Fruit fly (Drosophila melanogaster) whole organism, embryonic: Measurements from ENCODE around the gene dlg1.
A peak's percentile ranks its signal among the peaks of the same experiment; 100 is the strongest.

Experiments used
- ATbp ChIP-seq: fragments of 200-800 bp; sonication (Bioruptor generic); optimal IDR thresholded peaks from 2 replicates; lab custom pipeline; 2017; ENCODE audit warnings: missing biosample characterization, mild to moderate bottlenecking, missing genetic modification characterization, missing genetic modification reagents
- BEAF-32 ChIP-seq: fragments of 200-800 bp; sonication (Bioruptor generic); optimal IDR thresholded peaks from 3 replicates; lab custom pipeline; 2017; ENCODE audit warnings: missing biosample characterization, missing genetic modification characterization, mild to moderate bottlenecking, moderate library complexity, missing genetic modification reagents
- CG11456 ChIP-seq: fragments of 200-800 bp; sonication (Bioruptor generic); IDR thresholded peaks from 3 replicates; pipeline ENCODE4 v1.3.6; 2022; ENCODE audit warnings: missing biosample characterization, missing genetic modification characterization
- CG11504 ChIP-seq: fragments of 200-800 bp; sonication (Bioruptor generic); optimal IDR thresholded peaks from 3 replicates; lab custom pipeline; 2019; ENCODE audit warnings: missing biosample characterization, mild to moderate bottlenecking, missing genetic modification characterization, moderate library complexity
- CG12155 ChIP-seq: fragments of 200-800 bp; sonication (Bioruptor generic); optimal IDR thresholded peaks from 3 replicates; lab custom pipeline; 2016; ENCODE audit warnings: missing biosample characterization, missing genetic modification characterization
- CG15601 ChIP-seq: fragments of 200-800 bp; sonication (Bioruptor generic); optimal IDR thresholded peaks from 3 replicates; lab custom pipeline; 2019; ENCODE audit warnings: missing biosample characterization, mild to moderate bottlenecking, missing genetic modification characterization, moderate library complexity
- CG17186 ChIP-seq: fragments of 200-800 bp; sonication (Bioruptor generic); optimal IDR thresholded peaks from 3 replicates; lab custom pipeline; 2017; ENCODE audit warnings: missing biosample characterization, missing genetic modification reagents, missing genetic modification characterization
- CG17361 ChIP-seq: fragments of 200-800 bp; sonication (Bioruptor generic); IDR thresholded peaks from 3 replicates; pipeline ENCODE4 v1.3.6; 2022; ENCODE audit warnings: missing biosample characterization, missing genetic modification characterization
- CG17385 ChIP-seq: fragments of 200-800 bp; sonication (Bioruptor generic); optimal IDR thresholded peaks from 3 replicates; lab custom pipeline; 2018; ENCODE audit warnings: missing biosample characterization, mild to moderate bottlenecking, missing genetic modification characterization
- CG17912 ChIP-seq: fragments of 200-800 bp; sonication (Bioruptor generic); optimal IDR thresholded peaks from 2 replicates; lab custom pipeline; 2018; ENCODE audit warnings: missing biosample characterization, mild to moderate bottlenecking, missing genetic modification characterization
- CG18262 ChIP-seq: fragments of 200-800 bp; optimal IDR thresholded peaks from 3 replicates; lab custom pipeline; 2019; ENCODE audit warnings: missing biosample characterization, mild to moderate bottlenecking, missing genetic modification characterization, moderate library complexity
- CG30403 ChIP-seq: fragments of 200-800 bp; sonication (Bioruptor generic); optimal IDR thresholded peaks from 3 replicates; lab custom pipeline; 2016; ENCODE audit warnings: missing biosample characterization, missing genetic modification characterization
- CG31441 ChIP-seq: fragments of 200-800 bp; sonication (Bioruptor generic); IDR thresholded peaks from 2 replicates; pipeline ENCODE4 v1.3.6; 2022; ENCODE audit warnings: missing biosample characterization, missing genetic modification characterization
- CG3281 ChIP-seq: fragments of 200-800 bp; sonication (Bioruptor generic); optimal IDR thresholded peaks from 3 replicates; lab custom pipeline; 2017; ENCODE audit warnings: missing biosample characterization, mild to moderate bottlenecking, missing genetic modification characterization
- CG33557 ChIP-seq: fragments of 200-800 bp; sonication (Bioruptor generic); optimal IDR thresholded peaks from 2 replicates; lab custom pipeline; 2019; ENCODE audit warnings: missing biosample characterization, mild to moderate bottlenecking, missing genetic modification characterization, moderate library complexity
- CG3995 ChIP-seq: fragments of 200-800 bp; sonication (Bioruptor generic); optimal IDR thresholded peaks from 3 replicates; lab custom pipeline; 2016; ENCODE audit warnings: missing biosample characterization, missing genetic modification characterization
- CG7372 ChIP-seq: fragments of 200-800 bp; sonication (Bioruptor generic); IDR thresholded peaks from 2 replicates; pipeline ENCODE4 v1.3.6; 2022; ENCODE audit warnings: missing biosample characterization, missing genetic modification characterization
- CG7556 ChIP-seq: fragments of 200-800 bp; sonication (Bioruptor generic); optimal IDR thresholded peaks from 2 replicates; lab custom pipeline; 2017; ENCODE audit warnings: missing biosample characterization, mild to moderate bottlenecking, missing genetic modification characterization
- CG7839 ChIP-seq: fragments of 200-800 bp; sonication (Bioruptor generic); optimal IDR thresholded peaks from 3 replicates; lab custom pipeline; 2018; ENCODE audit warnings: missing biosample characterization, mild to moderate bottlenecking, missing genetic modification characterization, moderate library complexity
- D19A ChIP-seq: fragments of 200-800 bp; optimal IDR thresholded peaks from 3 replicates; lab custom pipeline; 2019; ENCODE audit warnings: missing biosample characterization, mild to moderate bottlenecking, missing genetic modification characterization, moderate library complexity
- Doc2 ChIP-seq: fragments of 200-800 bp; sonication (Bioruptor generic); IDR thresholded peaks from 2 replicates; pipeline ENCODE4 v1.3.6; 2022; ENCODE audit warnings: missing biosample characterization, missing genetic modification characterization
- Eip74EF ChIP-seq, 2 experiments: fragments of 200-800 bp in 1 of 2; fragments of >200 bp in 1 of 2; sonication (Bioruptor generic) in 1 of 2; optimal IDR thresholded peaks; 2 replicates each; lab custom pipeline; 2017 to 2019; ENCODE audit warnings: missing biosample characterization in 2 of 2, missing genetic modification characterization in 2 of 2, mild to moderate bottlenecking in 1 of 2, moderate library complexity in 1 of 2
- Lpt ChIP-seq: fragments of >200 bp; optimal IDR thresholded peaks from 2 replicates; lab custom pipeline; 2018; ENCODE audit warnings: missing biosample characterization, missing genetic modification characterization
- Med ChIP-seq: fragments of 200-800 bp; sonication (Bioruptor generic); peaks from one replicate; lab custom pipeline; 2016; ENCODE audit warnings: missing biosample characterization, missing genetic modification characterization, mild to moderate bottlenecking, inconsistent platforms, moderate library complexity
- Meics ChIP-seq: fragments of 200-800 bp; sonication (Bioruptor generic); optimal IDR thresholded peaks from 2 replicates; lab custom pipeline; 2017; ENCODE audit warnings: missing biosample characterization, mild to moderate bottlenecking, missing genetic modification characterization
- NFAT ChIP-seq: fragments of 200-800 bp; sonication (Bioruptor generic); IDR thresholded peaks from 2 replicates; pipeline ENCODE4 v1.3.6; 2022; ENCODE audit warnings: missing biosample characterization, missing genetic modification characterization
- Pdp1 ChIP-seq, 2 experiments: fragments of 200-800 bp; sonication (Bioruptor generic); optimal IDR thresholded peaks; 3 replicates each; lab custom pipeline; 2016; ENCODE audit warnings: missing biosample characterization in 2 of 2, missing genetic modification characterization in 2 of 2, mild to moderate bottlenecking in 1 of 2, moderate library complexity in 1 of 2
- Sry-β ChIP-seq: fragments of 200-800 bp; sonication (Bioruptor generic); optimal IDR thresholded peaks from 2 replicates; lab custom pipeline; 2018; ENCODE audit warnings: missing biosample characterization, mild to moderate bottlenecking, missing genetic modification characterization, moderate library complexity
- dimm ChIP-seq: fragments of 200-800 bp; sonication (Bioruptor generic); IDR thresholded peaks from 2 replicates; pipeline ENCODE4 v1.3.6; 2022; ENCODE audit warnings: missing biosample characterization, missing genetic modification characterization
- dpn ChIP-seq, 2 experiments: fragments of 200-800 bp; sonication (Bioruptor generic); optimal IDR thresholded peaks; 3 replicates each; lab custom pipeline; 2016; ENCODE audit warnings: missing biosample characterization in 2 of 2, missing genetic modification characterization in 2 of 2
- fd3F ChIP-seq: fragments of 200-800 bp; sonication (Bioruptor generic); optimal IDR thresholded peaks from 2 replicates; lab custom pipeline; 2018; ENCODE audit warnings: missing biosample characterization, mild to moderate bottlenecking, missing genetic modification characterization, moderate library complexity
- grau ChIP-seq: fragments of 200-800 bp; optimal IDR thresholded peaks from 3 replicates; lab custom pipeline; 2019; ENCODE audit warnings: missing biosample characterization, mild to moderate bottlenecking, missing genetic modification characterization, moderate library complexity
- grn ChIP-seq: fragments of 200-800 bp; sonication (Bioruptor generic); optimal IDR thresholded peaks from 3 replicates; lab custom pipeline; 2017; ENCODE audit warnings: missing biosample characterization, missing genetic modification characterization
- hb ChIP-seq: fragments of 200-800 bp; sonication (Bioruptor generic); IDR thresholded peaks from 3 replicates; pipeline ENCODE4 v1.3.6; 2022; ENCODE audit warnings: missing biosample characterization, missing genetic modification characterization; ENCODE audit not compliant: partially characterized antibody
- ind ChIP-seq: fragments of 200-800 bp; sonication (Bioruptor generic); optimal IDR thresholded peaks from 3 replicates; lab custom pipeline; 2016; ENCODE audit warnings: missing biosample characterization, missing genetic modification characterization
- jing ChIP-seq: fragments of 200-800 bp; sonication (Bioruptor generic); optimal IDR thresholded peaks from 2 replicates; lab custom pipeline; 2018; ENCODE audit warnings: missing biosample characterization, mild to moderate bottlenecking, missing genetic modification characterization
- nerfin-2 ChIP-seq: fragments of 200-800 bp; sonication (Bioruptor generic); IDR thresholded peaks from 2 replicates; pipeline ENCODE4 v1.3.6; 2022; ENCODE audit warnings: missing biosample characterization, missing genetic modification characterization; ENCODE audit not compliant: partially characterized antibody
- pan ChIP-seq, 4 experiments: fragments of >200 bp in 3 of 4; fragments of 200-800 bp in 1 of 4; sonication (Bioruptor generic) in 1 of 4; optimal IDR thresholded peaks in 3 of 4; IDR thresholded peaks in 1 of 4; 2 replicates each; pipeline versions ENCODE4 v1.3.6 to Lab custom; 2017 to 2022; ENCODE audit warnings: missing biosample characterization in 2 of 4, missing genetic modification characterization in 2 of 4, mixed read lengths in 1 of 4
- pho ChIP-seq: fragments of 200-800 bp; sonication (Bioruptor generic); optimal IDR thresholded peaks from 2 replicates; lab custom pipeline; 2016; ENCODE audit warnings: missing biosample characterization, missing genetic modification characterization
- scrt ChIP-seq: fragments of 200-800 bp; sonication (Bioruptor generic); optimal IDR thresholded peaks from 2 replicates; lab custom pipeline; 2018; ENCODE audit warnings: missing biosample characterization, mild to moderate bottlenecking, missing genetic modification characterization, moderate library complexity
- seq ChIP-seq: fragments of 200-800 bp; sonication (Bioruptor generic); IDR thresholded peaks from 2 replicates; pipeline ENCODE4 v1.3.6; 2022; ENCODE audit warnings: missing biosample characterization, missing genetic modification characterization
- sim ChIP-seq: fragments of 200-800 bp; sonication (Bioruptor generic); IDR thresholded peaks from 2 replicates; pipeline ENCODE4 v1.3.6; 2022; ENCODE audit warnings: missing biosample characterization, missing genetic modification characterization
- slbo ChIP-seq: fragments of 200-800 bp; sonication (Bioruptor generic); IDR thresholded peaks from 2 replicates; pipeline ENCODE4 v1.3.6; 2022; ENCODE audit warnings: missing biosample characterization, missing genetic modification characterization
- sr ChIP-seq: fragments of 200-800 bp; sonication (Bioruptor generic); IDR thresholded peaks from 3 replicates; pipeline ENCODE4 v1.3.6; 2022; ENCODE audit warnings: missing biosample characterization, missing genetic modification characterization
- trem ChIP-seq: fragments of 200-800 bp; optimal IDR thresholded peaks from 3 replicates; lab custom pipeline; 2019; ENCODE audit warnings: missing biosample characterization, mild to moderate bottlenecking, missing genetic modification characterization, moderate library complexity
- vvl ChIP-seq: fragments of 200-800 bp; sonication (Bioruptor generic); IDR thresholded peaks from 2 replicates; pipeline ENCODE4 v1.3.6; 2022; ENCODE audit warnings: missing biosample characterization, missing genetic modification characterization
- zf30C ChIP-seq: fragments of 200-800 bp; sonication (Bioruptor generic); optimal IDR thresholded peaks from 3 replicates; lab custom pipeline; 2018; ENCODE audit warnings: missing biosample characterization, mild to moderate bottlenecking, missing genetic modification characterization

The dlg1 gene

DNA sequence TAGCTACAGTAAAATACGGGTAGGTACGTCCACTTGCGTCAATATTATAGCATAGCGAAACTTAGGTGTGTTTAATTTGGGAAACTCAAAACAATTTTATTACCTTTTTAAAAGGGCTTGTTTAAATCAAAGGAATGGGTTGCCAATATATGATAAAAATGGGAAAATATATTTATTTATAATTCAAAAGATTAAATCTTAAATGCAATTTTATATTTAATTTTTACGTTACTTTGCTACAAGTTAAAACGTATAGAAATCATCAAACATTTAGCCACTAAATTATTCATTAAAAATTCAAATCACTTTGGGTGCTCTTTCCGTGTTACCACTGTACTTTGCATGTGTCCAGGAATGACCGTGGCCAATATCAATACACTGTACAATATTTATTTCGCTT is 71.5 kb downstream of the dlg1 start (continued):
- 0 out of 2 replicates have a peak, but pooled peaks have one; percentile 35 for TF ChIP-seq CG31441 (GFP tag; lab: Robert Waterston, UW)
- 0 out of 2 replicates have a peak, but pooled peaks have one; percentile 6 for TF ChIP-seq vvl (GFP tag; lab: Robert Waterston, UW)
- TF ChIP-seq pho (GFP tag; lab: Kevin White, UChicago) = no peak
- TF ChIP-seq CG30403 = peak; percentile 43
- peak; percentile 24 for TF ChIP-seq ind
- TF ChIP-seq D19A (tag; lab: Kevin White, UChicago) = peak; percentile 15
- TF ChIP-seq NFAT (GFP tag; lab: Robert Waterston, UW) = no peak
- TF ChIP-seq CG17361 = peak; percentile 48; the same call in 1 of the 3 replicates
- TF ChIP-seq Doc2 (GFP tag; lab: Robert Waterston, UW) = no peak
- TF ChIP-seq pan (optimal IDR thresholded peaks at IDR 0.05; lab: Kevin White, UChicago) = no peak
- TF ChIP-seq pan (GFP tag; optimal IDR thresholded peaks at IDR 0.05 in 1 of 2, IDR thresholded peaks at IDR 0.05 in 1 of 2) = peak in 1 of 2 experiments; percentile 4
- peak; percentile 52 for TF ChIP-seq CG7839 (tag; lab: Kevin White, UChicago)
- peak; percentile 28; the same call in 1 of the 2 replicates for TF ChIP-seq slbo (GFP tag; lab: Robert Waterston, UW)
- peak; percentile 85 for TF ChIP-seq grau (tag; lab: Kevin White, UChicago)
- TF ChIP-seq trem (tag; lab: Kevin White, UChicago) = no peak
- peak; percentile 20 for TF ChIP-seq CG7556 (GFP tag; lab: Kevin White, UChicago)
- TF ChIP-seq Lpt (GFP tag; lab: Kevin White, UChicago) = no peak
- peak; percentile 14 for TF ChIP-seq CG18262 (tag; lab: Kevin White, UChicago)
- TF ChIP-seq seq (GFP tag; lab: Robert Waterston, UW) = 0 out of 2 replicates have a peak, but pooled peaks have one; percentile 30
- no peak for TF ChIP-seq CG17186 (GFP tag; lab: Kevin White, UChicago)
- no peak for TF ChIP-seq CG3995 (GFP tag; lab: Kevin White, UChicago)
- peak; percentile 47 for TF ChIP-seq CG17385 (GFP tag; lab: Kevin White, UChicago)

DNA sequence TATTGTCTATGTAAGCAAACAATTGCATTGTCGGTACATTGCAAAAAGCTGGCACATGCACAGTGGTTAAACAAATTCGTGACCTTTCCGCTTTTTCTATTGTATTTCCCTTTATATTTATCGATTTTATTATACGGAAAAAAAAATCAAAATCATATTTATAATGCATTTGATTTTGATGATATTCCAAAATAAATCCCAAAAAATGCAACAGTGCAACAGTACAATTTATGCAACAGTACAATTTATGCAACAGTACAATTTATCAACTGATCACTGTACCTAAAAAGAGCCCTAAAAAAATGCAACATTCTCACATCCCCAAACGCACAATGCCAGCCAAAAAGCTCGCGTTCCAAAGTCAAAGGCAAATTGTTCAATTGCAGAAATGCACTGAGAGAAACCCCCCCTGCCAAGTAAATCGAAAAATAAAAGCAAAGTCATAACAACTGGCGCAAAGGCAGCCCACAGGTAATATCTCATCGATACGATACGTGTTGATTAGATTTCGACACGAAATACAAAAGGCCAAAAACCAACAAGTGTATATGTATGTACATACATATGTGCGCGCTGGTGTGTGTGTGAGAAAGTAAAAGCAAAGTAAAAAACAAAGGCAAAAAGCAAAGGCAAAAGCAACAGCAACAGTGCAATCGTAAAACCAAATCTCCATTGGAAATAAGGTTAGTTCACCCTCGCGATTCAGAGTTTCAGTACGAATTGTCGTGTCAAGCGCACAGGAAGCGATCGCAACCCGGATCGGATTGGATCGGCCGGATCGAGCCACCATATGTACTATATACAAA is 72.6 kb downstream of the dlg1 start, which contains the start of gene Sk1:
Gene Sk1, plus strand, starts transcription at position 711 of the 806 bp plus-strand sequence.
- TF ChIP-seq Meics (no peak), BEAF-32 (GFP tag; lab: Kevin White, UChicago) (no peak), Sry-β (GFP tag; lab: Kevin White, UChicago) (no peak), Eip74EF (GFP tag; optimal IDR thresholded peaks at IDR 0.05; lab: Kevin White, UChicago) (peak in 1 of 2 experiments; percentile 3), grn (peak; percentile 81), CG7372 (GFP tag; lab: Robert Waterston, UW) (0 out of 2 replicates have a peak, but pooled peaks have one; percentile 3), CG3281 (GFP tag; lab: Kevin White, UChicago) (no peak), CG33557 (GFP tag; lab: Kevin White, UChicago) (no peak), scrt (GFP tag; lab: Kevin White, UChicago) (no peak), dpn (GFP tag; optimal IDR thresholded peaks at IDR 0.05; lab: Kevin White, UChicago) (peak in 1 of 2 experiments; percentile 3), ind (peak; percentile 12), sr (GFP tag; lab: Robert Waterston, UW) (no peak), CG11504 (tag; lab: Kevin White, UChicago) (peak; percentile 17), jing (GFP tag; lab: Kevin White, UChicago) (no peak), sim (GFP tag; lab: Robert Waterston, UW) (no peak), CG15601 (tag; lab: Kevin White, UChicago) (no peak), Med (GFP tag; lab: Kevin White, UChicago) (peak; percentile 75), zf30C (GFP tag; lab: Kevin White, UChicago) (peak; percentile 51), Pdp1 (GFP tag; optimal IDR thresholded peaks at IDR 0.05; lab: Kevin White, UChicago) (peak in 1 of 2 experiments; percentile 31), CG12155 (no peak), nerfin-2 (no peak), CG11456 (GFP tag; lab: Robert Waterston, UW) (no peak), dimm (GFP tag; lab: Robert Waterston, UW) (no peak), trem (tag; lab: Kevin White, UChicago) (no peak), fd3F (GFP tag; lab: Kevin White, UChicago) (no peak), hb (GFP tag; lab: Robert Waterston, UW) (no peak), ATbp (peak; percentile 86), CG17912 (no peak)
